Worm (Caenorhabditis elegans): ENCODE data around the gene F35F10.7.

Gene F35F10.7

DNA sequence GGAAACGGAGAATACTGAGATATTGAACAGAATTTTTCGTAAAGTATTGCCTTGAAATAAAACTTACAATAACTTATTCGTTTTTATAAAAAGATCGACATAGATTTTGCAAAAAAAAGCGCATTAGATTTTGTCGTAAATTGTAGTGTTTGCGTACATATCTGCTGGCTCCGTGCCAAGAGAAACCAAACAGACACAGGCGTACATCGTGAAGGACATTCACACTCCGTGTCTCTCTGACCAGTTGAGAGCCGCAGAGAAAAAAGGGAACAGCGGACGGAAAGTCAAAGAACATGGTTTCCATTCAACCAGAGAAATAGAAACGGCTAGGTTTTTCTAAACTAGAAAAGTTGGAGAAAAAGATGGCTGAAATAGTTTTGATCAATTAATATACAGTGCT lies 28.1 kb upstream of the F35F10.7 start, which contains the start of gene arrd-19 (continued):
- TF ChIP-seq nfya-1 (tag; optimal IDR thresholded peaks at IDR 0.05; ENCODE audit: insufficient read depth): peak; percentile 83
- TF ChIP-seq nhr-23 (tag; optimal IDR thresholded peaks at IDR 0.05): peak; percentile 85
- TF ChIP-seq lsy-12 (tag; optimal IDR thresholded peaks at IDR 0.05): no peak

- TF ChIP-seq hmg-11 (tag; optimal IDR thresholded peaks at IDR 0.05) (peak; percentile 50), unc-39 (tag; optimal IDR thresholded peaks at IDR 0.05) (no peak), tbx-2 (tag; optimal IDR thresholded peaks at IDR 0.05) (no peak), nhr-12 (tag; optimal IDR thresholded peaks at IDR 0.05) (no peak), elt-2 (tag; optimal IDR thresholded peaks at IDR 0.05) (peak; percentile 38), snpc-4 (tag; optimal IDR thresholded peaks at IDR 0.05) (peak; percentile 14), egl-5 (tag; optimal IDR thresholded peaks at IDR 0.05) (no peak), aly-2 (tag; optimal IDR thresholded peaks at IDR 0.05) (no peak), nfya-1 (tag; optimal IDR thresholded peaks at IDR 0.05; ENCODE audit: insufficient read depth) (peak; percentile 27), elt-3 (tag; optimal IDR thresholded peaks at IDR 0.05) (no peak), nhr-67 (tag; optimal IDR thresholded peaks at IDR 0.05) (no peak), nhr-25 (tag; optimal IDR thresholded peaks at IDR 0.05) (no peak)
These were observed 24.9 kb upstream of the F35F10.7 start, which contains the start of gene arrd-18 for ce11 chrV:3312067-3312666. Gene arrd-18 (minus strand): TSS chrV:3312117.

- no peak for TF ChIP-seq jun-1 (tag; optimal IDR thresholded peaks at IDR 0.05)
- no peak for TF ChIP-seq ztf-4 (tag; optimal IDR thresholded peaks at IDR 0.05)
- no peak for TF ChIP-seq ama-1 (optimal IDR thresholded peaks at IDR 0.05)
- no peak for TF ChIP-seq nhr-237 (tag; optimal IDR thresholded peaks at IDR 0.05)
- TF ChIP-seq nhr-11 (tag; optimal IDR thresholded peaks at IDR 0.05): no peak
- no peak for TF ChIP-seq nhr-23 (tag; optimal IDR thresholded peaks at IDR 0.05)
- TF ChIP-seq unc-39 (tag; optimal IDR thresholded peaks at IDR 0.05): no peak
- TF ChIP-seq zag-1 (tag; optimal IDR thresholded peaks at IDR 0.05): no peak
- no peak for TF ChIP-seq tbx-2 (tag; optimal IDR thresholded peaks at IDR 0.05)
- TF ChIP-seq ceh-82 (tag; optimal IDR thresholded peaks at IDR 0.05): no peak
These were observed 20.9 kb upstream of the F35F10.7 start, which contains the start of gene srbc-3 for ce11 chrV:3308169-3308568. Gene srbc-3 (plus strand): TSS chrV:3308469.

ce11 chrV:3301898-3302297 lies 14.7 kb upstream of the F35F10.7 start, which contains the start of gene srbc-1:
Gene srbc-1 (minus strand): TSS chrV:3301998.
- TF ChIP-seq eor-1 (tag; optimal IDR thresholded peaks at IDR 0.05) (no peak), fkh-2 (tag; optimal IDR thresholded peaks at IDR 0.05) (no peak), R02D3.7 (tag; optimal IDR thresholded peaks at IDR 0.05) (no peak)

ce11 chrV:3299437-3299836 lies 12.2 kb upstream of the F35F10.7 start:
- TF ChIP-seq pqm-1 (tag; optimal IDR thresholded peaks at IDR 0.05): no peak
- TF ChIP-seq snpc-4 (tag; optimal IDR thresholded peaks at IDR 0.05): no peak
- TF ChIP-seq egl-5 (tag; optimal IDR thresholded peaks at IDR 0.05): no peak
- TF ChIP-seq nhr-67 (tag; optimal IDR thresholded peaks at IDR 0.05): no peak
- no peak for TF ChIP-seq ceh-82 (tag; optimal IDR thresholded peaks at IDR 0.05)
- TF ChIP-seq lin-39 (tag; optimal IDR thresholded peaks at IDR 0.05): no peak
- no peak for TF ChIP-seq nhr-12 (tag; optimal IDR thresholded peaks at IDR 0.05)
- TF ChIP-seq skn-1 (tag; optimal IDR thresholded peaks at IDR 0.05): no peak

- TF ChIP-seq nhr-23 (tag; optimal IDR thresholded peaks at IDR 0.05) (no peak), unc-62 (GFP tag; optimal IDR thresholded peaks at IDR 0.05) (no peak), elt-3 (tag; optimal IDR thresholded peaks at IDR 0.05) (no peak), nhr-43 (tag; optimal IDR thresholded peaks at IDR 0.05; ENCODE audit: poor library complexity, severe bottlenecking) (no peak), aly-2 (tag; optimal IDR thresholded peaks at IDR 0.05) (no peak), ceh-28 (tag; optimal IDR thresholded peaks at IDR 0.05) (no peak), egl-27 (tag; optimal IDR thresholded peaks at IDR 0.05) (no peak), ztf-11 (tag; optimal IDR thresholded peaks at IDR 0.05) (no peak), daf-12 (tag; optimal IDR thresholded peaks at IDR 0.05) (no peak), pqm-1 (tag; optimal IDR thresholded peaks at IDR 0.05) (no peak), sea-2 (GFP tag; optimal IDR thresholded peaks at IDR 0.05) (no peak), lsy-12 (tag; optimal IDR thresholded peaks at IDR 0.05) (no peak), egl-5 (tag; optimal IDR thresholded peaks at IDR 0.05) (no peak)
These were observed 10.5 kb upstream of the F35F10.7 start, which contains the start of gene srx-122 for ce11 chrV:3297764-3298163. Gene srx-122 (minus strand): TSS chrV:3297864.
